Worm (Caenorhabditis elegans): ENCODE results near the gene ram-5.

DNA sequence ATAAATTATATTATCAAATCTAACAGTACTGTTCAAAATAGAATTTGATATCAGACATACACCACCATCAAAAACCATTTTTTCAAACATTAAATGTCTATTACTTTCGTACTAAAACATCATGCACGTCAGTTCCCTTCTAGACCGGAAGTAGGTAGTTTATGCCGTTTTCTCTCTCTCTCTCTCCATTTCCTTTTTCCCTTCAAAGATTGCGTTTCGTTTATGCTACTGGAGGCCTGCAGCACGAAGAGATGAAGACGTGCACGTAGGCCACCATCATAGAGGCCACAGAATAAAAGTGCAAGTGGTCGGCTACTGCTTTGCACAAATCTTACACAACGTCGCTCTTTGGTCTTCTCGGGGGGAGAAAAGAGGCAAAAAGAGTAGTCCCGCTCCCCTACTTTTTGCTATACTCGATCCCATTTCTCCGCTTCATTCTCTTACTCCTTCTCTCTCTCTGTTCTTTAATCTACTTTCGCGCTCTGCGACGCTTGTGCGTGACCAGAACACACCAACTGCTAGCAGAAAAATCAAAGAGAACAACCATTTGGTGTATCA is 11.5 kb downstream of the ram-5 start:
- peak; percentile 63 for TF ChIP-seq mdl-1 (tag; optimal IDR thresholded peaks at IDR 0.05)
- TF ChIP-seq pha-4 (tag; optimal IDR thresholded peaks at IDR 0.05), result peak; percentile 70
- no peak for TF ChIP-seq ZK546.5 (tag; optimal IDR thresholded peaks at IDR 0.05)
- peak; percentile 33 for TF ChIP-seq unc-62 (GFP tag; optimal IDR thresholded peaks at IDR 0.05)
- peak; percentile 89 for TF ChIP-seq lin-39 (tag; optimal IDR thresholded peaks at IDR 0.05)
- no peak for TF ChIP-seq skn-1 (tag; optimal IDR thresholded peaks at IDR 0.05)
- no peak for TF ChIP-seq nhr-77 (tag; optimal IDR thresholded peaks at IDR 0.05)
- no peak for TF ChIP-seq unc-39 (tag; optimal IDR thresholded peaks at IDR 0.05)
- TF ChIP-seq ceh-16 (tag; optimal IDR thresholded peaks at IDR 0.05), result no peak
- no peak for TF ChIP-seq snpc-4 (tag; optimal IDR thresholded peaks at IDR 0.05)
- TF ChIP-seq egl-27 (tag; optimal IDR thresholded peaks at IDR 0.05), result peak; percentile 12
